Fruit fly (Drosophila melanogaster): ENCODE data around the gene RFeSP.

The RFeSP gene

DNA sequence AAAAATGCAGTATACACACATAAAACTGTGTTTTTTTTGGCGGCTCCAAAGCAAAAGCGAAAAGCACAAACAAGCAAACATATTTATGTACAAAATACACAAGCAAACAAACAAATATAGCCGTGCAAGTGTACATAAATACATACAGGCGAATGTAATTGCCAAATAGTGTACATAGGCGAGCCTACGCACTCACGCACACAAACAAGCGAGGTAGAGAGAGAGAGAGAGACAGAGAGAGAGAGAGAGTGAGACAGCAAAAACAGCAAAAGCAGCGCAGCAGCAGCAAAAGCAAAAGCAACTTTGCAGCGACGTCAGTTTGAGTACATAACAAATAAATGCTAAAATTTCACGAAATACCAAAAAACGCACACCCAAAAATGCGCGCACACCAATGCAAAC, 34.7 kb upstream of the RFeSP start (continued):
- TF ChIP-seq peb (GFP tag; IDR thresholded peaks at IDR 0.05) (no peak), h (optimal IDR thresholded peaks at IDR 0.05) (no peak), CG6689 (GFP tag; IDR thresholded peaks at IDR 0.05) (peak; percentile 67), Blimp-1 (GFP tag; optimal IDR thresholded peaks at IDR 0.05) (peak; percentile 88), Elba2 (GFP tag; optimal IDR thresholded peaks at IDR 0.05) (no peak), chn (GFP tag; optimal IDR thresholded peaks at IDR 0.05) (peak; percentile 45), CG1647 (GFP tag; optimal IDR thresholded peaks at IDR 0.05) (peak; percentile 85), Rx (GFP tag; IDR thresholded peaks at IDR 0.05) (peak; percentile 29; the same call in 1 of the 2 replicates), ase (GFP tag; IDR thresholded peaks at IDR 0.05) (peak; percentile 70; the same call in 2 of the 3 replicates), CG18619 (GFP tag; optimal IDR thresholded peaks at IDR 0.05) (peak; percentile 75), Ets65A (GFP tag) (peak; percentile 61), prd (optimal IDR thresholded peaks at IDR 0.05) (no peak), prd (GFP tag; IDR thresholded peaks at IDR 0.05) (peak; percentile 48; the same call in 2 of the 3 replicates), HHEX (GFP tag; optimal IDR thresholded peaks at IDR 0.05) (peak; percentile 92), GATAe (GFP tag; conservative IDR thresholded peaks at IDR 0.05) (no peak), sens-2 (GFP tag; IDR thresholded peaks at IDR 0.05) (peak; percentile 50; the same call in 1 of the 2 replicates), sqz (GFP tag; optimal IDR thresholded peaks at IDR 0.05) (peak; percentile 89), C15 (GFP tag; IDR thresholded peaks at IDR 0.05) (no peak), CG11696 (GFP tag; IDR thresholded peaks at IDR 0.05) (peak; percentile 81), CG10565 (GFP tag; optimal IDR thresholded peaks at IDR 0.05) (no peak), Sox100B (GFP tag; optimal IDR thresholded peaks at IDR 0.05) (peak; percentile 76), CG4360 (GFP tag; IDR thresholded peaks at IDR 0.05) (peak; percentile 42), CG10209 (GFP tag; optimal IDR thresholded peaks at IDR 0.05) (peak; percentile 89), CrebB (tag; optimal IDR thresholded peaks at IDR 0.05) (peak; percentile 84), Neu2 (GFP tag; optimal IDR thresholded peaks at IDR 0.05; ENCODE audit: borderline replicate concordance) (no peak), CG32772 (GFP tag; IDR thresholded peaks at IDR 0.05) (no peak), TFAM (GFP tag; optimal IDR thresholded peaks at IDR 0.05) (peak; percentile 73), Nf-YA (GFP tag; IDR thresholded peaks at IDR 0.05) (peak; percentile 82), luna (GFP tag; optimal IDR thresholded peaks at IDR 0.05) (peak; percentile 54), CG30403 (GFP tag; optimal IDR thresholded peaks at IDR 0.05) (no peak), zen2 (GFP tag; IDR thresholded peaks at IDR 0.05; ENCODE audit: partially characterized antibody) (no peak), ash1 (GFP tag; optimal IDR thresholded peaks at IDR 0.05) (peak; percentile 60), CG8359 (GFP tag; optimal IDR thresholded peaks at IDR 0.05; ENCODE audit: borderline replicate concordance) (peak; percentile 84), CG7372 (GFP tag; IDR thresholded peaks at IDR 0.05) (no peak; the same call in 1 of the 2 replicates), Sry-β (GFP tag; optimal IDR thresholded peaks at IDR 0.05) (peak; percentile 65), CG31224 (GFP tag; IDR thresholded peaks at IDR 0.05) (no peak), emc (GFP tag; optimal IDR thresholded peaks at IDR 0.05) (peak; percentile 45), CG7839 (tag; optimal IDR thresholded peaks at IDR 0.05) (peak; percentile 58), CG1832 (GFP tag; optimal IDR thresholded peaks at IDR 0.05) (peak; percentile 73), grau (tag; optimal IDR thresholded peaks at IDR 0.05) (peak; percentile 38), CG11723 (GFP tag; optimal IDR thresholded peaks at IDR 0.05) (peak; percentile 72), CTCF (GFP tag; optimal IDR thresholded peaks at IDR 0.05) (peak; percentile 63), CG2712 (tag; optimal IDR thresholded peaks at IDR 0.05) (peak; percentile 63), CG11398 (GFP tag; optimal IDR thresholded peaks at IDR 0.05) (peak; percentile 92), Dip2 (GFP tag; IDR thresholded peaks at IDR 0.05) (no peak), CG13296 (GFP tag; optimal IDR thresholded peaks at IDR 0.05) (peak; percentile 81), stc (GFP tag; IDR thresholded peaks at IDR 0.05) (peak; percentile 86), Antp (GFP tag; optimal IDR thresholded peaks at IDR 0.05) (peak; percentile 71), hkb (optimal IDR thresholded peaks at IDR 0.05) (no peak), hkb (GFP tag; IDR thresholded peaks at IDR 0.05) (peak; percentile 86), chif (GFP tag; optimal IDR thresholded peaks at IDR 0.05) (peak; percentile 69 to 87), shn (GFP tag; optimal IDR thresholded peaks at IDR 0.05) (peak; percentile 60), CG3281 (GFP tag; optimal IDR thresholded peaks at IDR 0.05) (peak; percentile 70)

Measured in whole organism, embryonic.